Worm (Caenorhabditis elegans): ENCODE data around the gene F25H8.2.
A peak's percentile ranks its signal among the peaks of the same experiment; 100 is the strongest.

F25H8.2 gene

ce11 chrIV:9944279-9944678 lies 12.2 kb downstream of the F25H8.2 start:
- TF ChIP-seq ceh-30 (tag; optimal IDR thresholded peaks at IDR 0.05) (no peak), pqm-1 (tag; optimal IDR thresholded peaks at IDR 0.05) (no peak), elt-4 (tag; optimal IDR thresholded peaks at IDR 0.05) (no peak), gmeb-2 (tag; optimal IDR thresholded peaks at IDR 0.05) (no peak), hlh-6 (tag; optimal IDR thresholded peaks at IDR 0.05) (no peak), tbx-7 (tag; optimal IDR thresholded peaks at IDR 0.05) (no peak), sdc-2 (tag; optimal IDR thresholded peaks at IDR 0.05) (no peak), nhr-11 (tag; optimal IDR thresholded peaks at IDR 0.05) (no peak), lin-11 (tag; optimal IDR thresholded peaks at IDR 0.05) (no peak), sox-4 (tag; optimal IDR thresholded peaks at IDR 0.05) (no peak), unc-55 (GFP tag; optimal IDR thresholded peaks at IDR 0.05) (no peak), fkh-6 (tag; optimal IDR thresholded peaks at IDR 0.05) (no peak), zip-5 (tag; optimal IDR thresholded peaks at IDR 0.05) (no peak), madf-2 (tag; optimal IDR thresholded peaks at IDR 0.05) (no peak), ama-1 (optimal IDR thresholded peaks at IDR 0.05) (no peak), pat-9 (tag; optimal IDR thresholded peaks at IDR 0.05) (no peak), pax-1 (tag; optimal IDR thresholded peaks at IDR 0.05) (no peak)

DNA sequence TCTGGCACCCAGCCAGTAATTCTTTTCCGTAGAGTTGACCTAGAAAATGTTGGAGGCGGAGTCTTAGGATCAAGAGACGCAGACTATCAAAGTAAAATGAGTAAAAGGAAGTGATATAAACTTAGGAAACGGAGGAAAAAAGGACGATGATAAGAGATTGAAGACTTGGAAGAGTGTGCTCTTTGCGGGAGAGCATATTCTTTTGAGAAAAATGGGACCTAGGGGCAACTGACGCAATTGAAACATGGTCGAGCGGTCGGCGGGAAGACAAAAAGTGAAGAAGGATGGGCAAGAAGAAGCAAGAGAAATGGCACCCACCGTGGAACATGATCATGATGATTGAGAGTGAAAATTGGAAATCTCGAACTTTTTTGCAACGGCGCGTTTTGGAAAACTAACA lies 16.0 kb downstream of the F25H8.2 start:
- TF ChIP-seq T23F11.4 (GFP tag; optimal IDR thresholded peaks at IDR 0.05) (no peak), ceh-18 (tag; optimal IDR thresholded peaks at IDR 0.05) (peak; percentile 40)

ce11 chrIV:9953333-9953732 lies 21.3 kb downstream of the F25H8.2 start, which contains the start of gene gon-1:
gon-1 (minus strand) TSS chrIV:9953433.
- TF ChIP-seq ahr-1 (tag; optimal IDR thresholded peaks at IDR 0.05) (no peak), fkh-6 (tag; optimal IDR thresholded peaks at IDR 0.05) (no peak), nhr-11 (tag; optimal IDR thresholded peaks at IDR 0.05) (no peak), dve-1 (tag; optimal IDR thresholded peaks at IDR 0.05) (no peak), che-1 (tag; optimal IDR thresholded peaks at IDR 0.05) (no peak), hlh-30 (tag; optimal IDR thresholded peaks at IDR 0.05; ENCODE audit: insufficient read depth) (no peak), pax-1 (tag; optimal IDR thresholded peaks at IDR 0.05) (no peak), hlh-8 (tag; optimal IDR thresholded peaks at IDR 0.05) (no peak), dmd-4 (tag; optimal IDR thresholded peaks at IDR 0.05; ENCODE audit: borderline replicate concordance) (no peak), pros-1 (tag; optimal IDR thresholded peaks at IDR 0.05) (no peak), ama-1 (optimal IDR thresholded peaks at IDR 0.05) (no peak), hlh-15 (tag; optimal IDR thresholded peaks at IDR 0.05) (no peak), pha-2 (tag; optimal IDR thresholded peaks at IDR 0.05) (no peak), unc-55 (GFP tag; optimal IDR thresholded peaks at IDR 0.05) (no peak), ceh-19 (GFP tag; optimal IDR thresholded peaks at IDR 0.05) (no peak), ceh-6 (GFP tag; optimal IDR thresholded peaks at IDR 0.05) (no peak), C08G9.2 (tag; optimal IDR thresholded peaks at IDR 0.05) (no peak), syd-9 (tag; optimal IDR thresholded peaks at IDR 0.05) (no peak), ceh-24 (tag; optimal IDR thresholded peaks at IDR 0.05) (no peak), pha-4 (tag; optimal IDR thresholded peaks at IDR 0.05) (no peak)

ce11 chrIV:9963945-9964344 lies 31.9 kb downstream of the F25H8.2 start, which contains the start of gene T13H10.2:
T13H10.2 (plus strand) TSS chrIV:9964245.
- TF ChIP-seq eyg-1 (tag; optimal IDR thresholded peaks at IDR 0.05) (no peak), hlh-8 (tag; optimal IDR thresholded peaks at IDR 0.05) (no peak), ama-1 (optimal IDR thresholded peaks at IDR 0.05) (no peak), T23F11.4 (GFP tag; optimal IDR thresholded peaks at IDR 0.05) (no peak), elt-4 (tag; optimal IDR thresholded peaks at IDR 0.05) (no peak), hlh-13 (GFP tag; optimal IDR thresholded peaks at IDR 0.05) (no peak), ets-4 (tag; optimal IDR thresholded peaks at IDR 0.05) (no peak), K09A11.1 (tag; optimal IDR thresholded peaks at IDR 0.05; ENCODE audit: insufficient read depth) (no peak), unc-55 (GFP tag; optimal IDR thresholded peaks at IDR 0.05) (no peak), ceh-48 (tag; optimal IDR thresholded peaks at IDR 0.05) (no peak), ceh-14 (tag; optimal IDR thresholded peaks at IDR 0.05) (no peak), mec-3 (tag; optimal IDR thresholded peaks at IDR 0.05; ENCODE audit: borderline replicate concordance) (no peak)

Measured in whole organism, late embryonic.